Worm (Caenorhabditis elegans) whole organism, late embryonic: ENCODE measurements around the gene C38D4.10.
A peak's percentile ranks its signal among the peaks of the same experiment; 100 is the strongest.

Experiments
- F13H6.1 ChIP-seq: sonication (generic microtip); optimal IDR thresholded peaks from 2 replicates; lab custom pipeline; 2016; ENCODE audit warnings: missing genetic modification characterization, missing compliant biosample characterization
- K09A11.1 ChIP-seq: sonication (generic microtip); optimal IDR thresholded peaks from 2 replicates; lab custom pipeline; 2017; ENCODE audit warnings: antibody characterized with exemption, mild to moderate bottlenecking, missing genetic modification characterization, missing compliant biosample characterization; ENCODE audit not compliant: insufficient read depth
- Y22D7AL.16 ChIP-seq: sonication (generic microtip); optimal IDR thresholded peaks from 2 replicates; lab custom pipeline; 2016; ENCODE audit warnings: missing genetic modification characterization, missing compliant biosample characterization
- ama-1 ChIP-seq: fragments of 150-350 bp; optimal IDR thresholded peaks from 2 replicates; lab custom pipeline; 2014
- ceh-18 ChIP-seq: sonication (generic microtip); optimal IDR thresholded peaks from 2 replicates; lab custom pipeline; 2016; ENCODE audit warnings: missing genetic modification characterization, missing compliant biosample characterization
- ceh-24 ChIP-seq: sonication (generic microtip); optimal IDR thresholded peaks from 2 replicates; lab custom pipeline; 2016; ENCODE audit warnings: mild to moderate bottlenecking, missing genetic modification characterization, missing compliant biosample characterization
- ceh-31 ChIP-seq: sonication (generic microtip); optimal IDR thresholded peaks from 2 replicates; lab custom pipeline; 2016; ENCODE audit warnings: missing genetic modification characterization, missing compliant biosample characterization
- ceh-45 ChIP-seq: fragments of 200-800 bp; sonication (Bioruptor generic); IDR thresholded peaks from 2 replicates; pipeline ENCODE4 v1.3.6; 2022; ENCODE audit warnings: missing genetic modification reagents, missing genetic modification characterization, missing compliant biosample characterization
- ceh-48 ChIP-seq: sonication (generic microtip); optimal IDR thresholded peaks from 2 replicates; lab custom pipeline; 2016; ENCODE audit warnings: missing genetic modification characterization, inconsistent platforms, missing compliant biosample characterization
- ceh-9 ChIP-seq: sonication (generic microtip); optimal IDR thresholded peaks from 2 replicates; lab custom pipeline; 2016; ENCODE audit warnings: mild to moderate bottlenecking, missing genetic modification characterization, inconsistent platforms, missing compliant biosample characterization
- dmd-4 ChIP-seq: sonication (generic microtip); optimal IDR thresholded peaks from 2 replicates; lab custom pipeline; 2016; ENCODE audit warnings: borderline replicate concordance, missing genetic modification characterization, missing compliant biosample characterization
- elt-2 ChIP-seq: sonication (generic microtip); optimal IDR thresholded peaks from 2 replicates; lab custom pipeline; 2016; ENCODE audit warnings: missing genetic modification reagents, missing genetic modification characterization, missing compliant biosample characterization
- elt-4 ChIP-seq: sonication (generic microtip); optimal IDR thresholded peaks from 2 replicates; lab custom pipeline; 2016; ENCODE audit warnings: missing genetic modification characterization, missing compliant biosample characterization
- eyg-1 ChIP-seq: sonication (generic microtip); optimal IDR thresholded peaks from 2 replicates; lab custom pipeline; 2016; ENCODE audit warnings: missing genotype, missing genetic modification characterization, missing compliant biosample characterization
- fax-1 ChIP-seq: sonication (generic microtip); optimal IDR thresholded peaks from 2 replicates; lab custom pipeline; 2016; ENCODE audit warnings: missing genotype, missing genetic modification characterization, missing compliant biosample characterization
- fkh-10 ChIP-seq: fragments of 150-350 bp; optimal IDR thresholded peaks from 2 replicates; lab custom pipeline; 2014; ENCODE audit warnings: missing biosample characterization, missing genetic modification reagents, missing genetic modification characterization
- gmeb-2 ChIP-seq: sonication (generic microtip); optimal IDR thresholded peaks from 2 replicates; lab custom pipeline; 2016; ENCODE audit warnings: missing genetic modification characterization, inconsistent platforms, missing compliant biosample characterization
- hlh-13 ChIP-seq: fragments of 200-800 bp; sonication (Bioruptor generic); optimal IDR thresholded peaks from 2 replicates; lab custom pipeline; 2018; ENCODE audit warnings: mild to moderate bottlenecking, missing genetic modification characterization, missing compliant biosample characterization
- hlh-15 ChIP-seq: sonication (generic microtip); optimal IDR thresholded peaks from 2 replicates; lab custom pipeline; 2016; ENCODE audit warnings: missing genetic modification characterization, missing compliant biosample characterization
- hlh-30 ChIP-seq: sonication (generic microtip); optimal IDR thresholded peaks from 2 replicates; lab custom pipeline; 2017; ENCODE audit warnings: antibody characterized with exemption, missing genetic modification characterization, missing compliant biosample characterization; ENCODE audit not compliant: insufficient read depth
- hlh-8 ChIP-seq: sonication (generic microtip); optimal IDR thresholded peaks from 2 replicates; lab custom pipeline; 2016; ENCODE audit warnings: missing genotype, missing genetic modification characterization, missing compliant biosample characterization
- nfya-1 ChIP-seq: sonication (generic microtip); optimal IDR thresholded peaks from 2 replicates; lab custom pipeline; 2017; ENCODE audit warnings: missing genetic modification characterization, mild to moderate bottlenecking, missing compliant biosample characterization, antibody characterized with exemption, moderate library complexity
- nhr-11 ChIP-seq: fragments of 150-350 bp; optimal IDR thresholded peaks from 2 replicates; lab custom pipeline; 2014; ENCODE audit warnings: missing biosample characterization, missing genetic modification characterization
- npax-4 ChIP-seq: sonication (generic microtip); optimal IDR thresholded peaks from 2 replicates; lab custom pipeline; 2016; ENCODE audit warnings: missing genetic modification characterization, missing compliant biosample characterization
- odd-2 ChIP-seq: sonication (generic microtip); optimal IDR thresholded peaks from 2 replicates; lab custom pipeline; 2017; ENCODE audit warnings: antibody characterized with exemption, mild to moderate bottlenecking, missing genetic modification characterization, missing compliant biosample characterization
- pag-3 ChIP-seq: sonication (generic microtip); optimal IDR thresholded peaks from 2 replicates; lab custom pipeline; 2016; ENCODE audit warnings: missing compliant biosample characterization, missing genetic modification characterization, borderline replicate concordance
- pat-9 ChIP-seq: fragments of 200-800 bp; sonication (Bioruptor generic); optimal IDR thresholded peaks from 2 replicates; lab custom pipeline; 2018; ENCODE audit warnings: mild to moderate bottlenecking, missing genetic modification characterization, moderate library complexity, missing compliant biosample characterization
- pha-2 ChIP-seq: sonication (generic microtip); optimal IDR thresholded peaks from 2 replicates; lab custom pipeline; 2017; ENCODE audit warnings: mild to moderate bottlenecking, missing genetic modification characterization, missing compliant biosample characterization
- pqm-1 ChIP-seq: sonication (generic microtip); optimal IDR thresholded peaks from 2 replicates; lab custom pipeline; 2016; ENCODE audit warnings: missing genetic modification characterization, missing compliant biosample characterization
- pros-1 ChIP-seq: fragments of 150-350 bp; optimal IDR thresholded peaks from 2 replicates; lab custom pipeline; 2014; ENCODE audit warnings: missing biosample characterization, missing genetic modification reagents, missing genetic modification characterization
- ref-2 ChIP-seq: sonication (generic microtip); optimal IDR thresholded peaks from 2 replicates; lab custom pipeline; 2016; ENCODE audit warnings: missing genetic modification characterization, missing compliant biosample characterization
- syd-9 ChIP-seq: sonication (generic microtip); optimal IDR thresholded peaks from 2 replicates; lab custom pipeline; 2016; ENCODE audit warnings: mild to moderate bottlenecking, missing genetic modification characterization, moderate library complexity, missing compliant biosample characterization
- tbx-7 ChIP-seq: sonication (generic microtip); optimal IDR thresholded peaks from 2 replicates; lab custom pipeline; 2016; ENCODE audit warnings: missing genotype, missing genetic modification characterization, missing compliant biosample characterization
- ttx-3 ChIP-seq: sonication (generic microtip); optimal IDR thresholded peaks from 2 replicates; lab custom pipeline; 2016; ENCODE audit warnings: missing genetic modification reagents, missing genetic modification characterization, missing compliant biosample characterization
- unc-3 ChIP-seq, 2 experiments: fragments of 200-800 bp in 1 of 2; sonication (Bioruptor generic) in 1 of 2; sonication (generic microtip) in 1 of 2; conservative IDR thresholded peaks in 1 of 2; optimal IDR thresholded peaks in 1 of 2; 2 replicates each; pipeline versions ENCODE4 v1.3.6 to Lab custom; 2016 to 2022; ENCODE audit warnings: missing compliant biosample characterization in 2 of 2, missing genetic modification characterization in 2 of 2, missing genetic modification reagents in 1 of 2
- unc-42 ChIP-seq: sonication (generic microtip); optimal IDR thresholded peaks from 2 replicates; lab custom pipeline; 2016; ENCODE audit warnings: missing genotype, missing genetic modification characterization, missing compliant biosample characterization

C38D4.10 gene

DNA sequence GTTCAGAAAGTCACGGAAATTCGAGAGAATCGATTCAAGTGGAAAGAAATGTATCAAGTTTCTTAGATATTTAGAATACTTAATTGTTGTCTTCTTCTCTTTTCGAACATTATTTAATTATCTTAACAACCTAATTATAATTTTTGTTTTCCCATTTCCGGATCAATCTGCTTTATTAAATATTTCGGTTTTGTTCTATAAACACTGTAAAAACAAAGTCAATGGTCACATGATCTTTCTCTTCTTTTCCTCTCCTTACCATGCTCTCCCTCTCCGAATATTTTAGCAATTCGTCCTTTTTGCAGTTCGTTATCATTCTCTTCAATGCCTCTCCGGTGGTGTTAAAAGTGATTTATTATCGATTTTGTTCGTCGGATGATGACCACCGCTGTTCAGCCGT is 14.2 kb downstream of the C38D4.10 start, which contains the start of gene tag-325:
tag-325 (plus strand) TSS at position 301 of the 400 bp plus-strand sequence.
- TF ChIP-seq eyg-1 (tag; lab: Kevin White, UChicago) (no peak), unc-3 (GFP tag; conservative IDR thresholded peaks at IDR 0.05; lab: Robert Waterston, UW) (no peak), unc-3 (tag; optimal IDR thresholded peaks at IDR 0.05; lab: Kevin White, UChicago) (no peak), hlh-30 (tag; lab: Kevin White, UChicago) (peak; percentile 15), hlh-13 (GFP tag; lab: Kevin White, UChicago) (no peak), elt-4 (no peak), F13H6.1 (no peak), ceh-31 (no peak)

DNA sequence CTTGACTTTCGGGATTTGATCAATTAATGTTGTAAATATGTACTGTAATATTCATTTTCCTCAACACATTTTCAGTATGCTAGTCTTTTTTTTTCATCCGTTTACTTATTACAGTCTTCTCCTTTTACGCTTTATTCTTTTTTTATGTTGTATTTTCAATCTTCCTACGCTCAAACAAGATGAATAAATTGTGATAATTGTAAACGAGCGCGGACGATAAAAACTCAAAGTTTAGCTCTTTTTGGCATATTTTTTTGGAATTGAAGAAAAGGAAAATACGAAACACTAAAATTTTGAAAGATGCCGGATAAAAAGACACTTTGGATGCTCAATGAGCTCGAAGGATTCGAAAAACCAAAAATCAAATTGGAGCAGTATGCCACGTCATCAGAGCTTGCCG is 20.4 kb downstream of the C38D4.10 start, which contains the start of gene metl-5:
metl-5 (plus strand) TSS at position 301 of the 400 bp plus-strand sequence.
- TF ChIP-seq nhr-11 (tag; lab: Kevin White, UChicago) (no peak), hlh-15 (no peak), dmd-4 (tag; lab: Kevin White, UChicago) (no peak), pros-1 (tag; lab: Kevin White, UChicago) (no peak), ceh-9 (tag; lab: Kevin White, UChicago) (no peak), hlh-13 (GFP tag; lab: Kevin White, UChicago) (no peak), pat-9 (no peak), fkh-10 (GFP tag; lab: Kevin White, UChicago) (no peak), unc-3 (GFP tag; conservative IDR thresholded peaks at IDR 0.05; lab: Robert Waterston, UW) (no peak), unc-3 (tag; optimal IDR thresholded peaks at IDR 0.05; lab: Kevin White, UChicago) (no peak), pqm-1 (no peak), ceh-31 (no peak), fax-1 (tag; lab: Kevin White, UChicago) (no peak), pag-3 (tag; lab: Kevin White, UChicago) (no peak), elt-4 (no peak), hlh-30 (tag; lab: Kevin White, UChicago) (no peak), ceh-24 (tag; lab: Kevin White, UChicago) (no peak), K09A11.1 (tag; lab: Kevin White, UChicago) (no peak), ref-2 (tag; lab: Kevin White, UChicago) (no peak)

DNA sequence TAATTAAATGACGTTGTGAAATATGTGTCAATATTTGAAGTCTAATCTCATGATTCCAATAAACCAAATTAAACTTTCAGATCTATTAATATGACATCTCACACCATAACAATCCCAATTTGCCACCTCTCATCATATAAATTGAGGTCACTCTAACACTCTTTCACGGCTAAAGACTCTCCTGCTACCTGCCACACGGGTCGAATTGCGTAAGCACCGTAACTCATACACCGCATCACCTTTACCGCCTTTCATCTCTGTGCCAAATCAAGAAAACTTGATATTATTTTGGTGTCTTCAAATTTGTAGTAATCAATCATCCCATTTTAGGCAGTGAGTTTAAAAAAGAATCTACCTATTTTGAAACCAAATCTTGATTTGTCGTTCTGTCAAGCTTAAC is 24.0 kb downstream of the C38D4.10 start:
- no peak for TF ChIP-seq tbx-7 (tag; lab: Kevin White, UChicago)
- TF ChIP-seq elt-2, result no peak
- TF ChIP-seq syd-9 (tag; lab: Kevin White, UChicago), result no peak

DNA sequence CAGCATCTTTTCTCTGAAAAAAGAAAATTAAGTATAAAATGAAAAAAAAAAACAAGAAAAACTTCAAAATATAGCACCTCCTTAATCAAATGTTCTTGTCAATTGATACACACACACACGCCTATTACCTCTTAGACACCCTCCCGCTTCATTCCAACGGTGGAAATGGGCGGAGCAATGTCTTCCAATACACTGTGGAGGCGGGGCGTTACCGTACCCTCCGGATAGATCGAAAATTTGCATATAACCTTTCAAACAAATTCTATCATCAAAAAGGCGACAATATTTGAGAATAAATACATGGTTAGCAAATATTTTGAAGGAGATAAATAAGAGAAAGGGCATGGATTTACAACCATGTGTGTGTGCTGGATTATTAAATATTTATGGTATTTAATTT is 25.8 kb downstream of the C38D4.10 start:
- TF ChIP-seq ceh-48 (tag; lab: Kevin White, UChicago) (no peak), nfya-1 (tag; lab: Kevin White, UChicago) (peak; percentile 85)

ce11 chrIII:4809526-4810153 is 27.3 kb downstream of the C38D4.10 start, which contains the start of gene pal-1:
pal-1 (minus strand) TSS chrIII:4809576.
- TF ChIP-seq ceh-48 (tag; lab: Kevin White, UChicago), result no peak
- TF ChIP-seq odd-2 (tag; lab: Kevin White, UChicago), result no peak
- no peak for TF ChIP-seq fax-1 (tag; lab: Kevin White, UChicago)
- no peak for TF ChIP-seq ama-1 (lab: Kevin White, UChicago)

DNA sequence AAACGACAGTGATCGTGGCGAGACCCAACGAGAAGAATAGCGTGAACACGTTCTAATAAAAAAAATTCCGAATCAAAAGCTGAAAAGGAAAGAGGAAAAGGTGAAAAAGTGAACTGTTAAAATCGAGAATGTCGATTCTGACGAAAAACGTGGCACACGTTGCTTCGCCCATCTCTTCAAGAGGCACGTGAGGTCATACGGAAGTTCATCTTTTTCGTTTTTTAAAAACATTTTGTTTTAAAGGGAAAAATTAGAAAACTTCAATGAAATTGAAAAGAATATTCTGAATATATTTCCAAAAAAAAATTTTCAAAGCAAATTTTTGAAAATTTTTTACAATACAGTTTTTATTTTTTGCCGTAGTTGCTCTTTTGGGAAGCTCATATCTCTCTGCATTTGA is 28.9 kb downstream of the C38D4.10 start, which contains the start of gene C38D4.7:
C38D4.7 (minus strand) TSS at position 101 of the 400 bp plus-strand sequence.
- TF ChIP-seq ttx-3 (tag; lab: Kevin White, UChicago), result no peak
- TF ChIP-seq fkh-10 (GFP tag; lab: Kevin White, UChicago), result no peak
- TF ChIP-seq ceh-24 (tag; lab: Kevin White, UChicago), result no peak
- TF ChIP-seq eyg-1 (tag; lab: Kevin White, UChicago), result no peak
- no peak for TF ChIP-seq fax-1 (tag; lab: Kevin White, UChicago)
- no peak for TF ChIP-seq nhr-11 (tag; lab: Kevin White, UChicago)
- TF ChIP-seq ceh-18, result no peak
- TF ChIP-seq syd-9 (tag; lab: Kevin White, UChicago), result no peak
- no peak for TF ChIP-seq npax-4 (tag; lab: Kevin White, UChicago)
- no peak for TF ChIP-seq hlh-8 (tag; lab: Kevin White, UChicago)
- TF ChIP-seq Y22D7AL.16, result no peak
- TF ChIP-seq pha-2 (tag; lab: Kevin White, UChicago), result no peak
- no peak for TF ChIP-seq ceh-45 (GFP tag; lab: Robert Waterston, UW)
- no peak for TF ChIP-seq unc-42
- TF ChIP-seq gmeb-2 (tag; lab: Kevin White, UChicago), result no peak
- TF ChIP-seq odd-2 (tag; lab: Kevin White, UChicago), result no peak
- TF ChIP-seq pqm-1, result no peak
- TF ChIP-seq, all 69 proteins: peak for 0
